Worm (Caenorhabditis elegans) whole organism, midembryonic: ENCODE results near the gene igeg-1.

ENCODE experiments used
- T22C8.4 ChIP-seq: fragments of 200-800 bp; sonication (Bioruptor generic); IDR thresholded peaks from 2 replicates; pipeline ENCODE4 v1.3.6; 2022; ENCODE audit warnings: missing genetic modification characterization, missing compliant biosample characterization
- cog-1 ChIP-seq: sonication (generic microtip); optimal IDR thresholded peaks from 2 replicates; lab custom pipeline; 2016; ENCODE audit warnings: missing genetic modification characterization, missing compliant biosample characterization
- flt-1 ChIP-seq: fragments of 200-800 bp; sonication (Bioruptor generic); IDR thresholded peaks from 2 replicates; pipeline ENCODE4 v1.3.6; 2022; ENCODE audit warnings: missing genetic modification characterization, missing compliant biosample characterization
- klf-2 ChIP-seq: fragments of 200-800 bp; sonication (Bioruptor generic); conservative IDR thresholded peaks from 2 replicates; pipeline ENCODE4 v1.3.6; 2022; ENCODE audit warnings: missing genetic modification reagents, missing genetic modification characterization, missing compliant biosample characterization
- med-1 ChIP-seq: sonication (generic microtip); optimal IDR thresholded peaks from 2 replicates; lab custom pipeline; 2017; ENCODE audit warnings: missing genetic modification characterization, mild to moderate bottlenecking, missing compliant biosample characterization, antibody characterized with exemption, missing genetic modification reagents; ENCODE audit not compliant: insufficient read depth
- ref-1 ChIP-seq: fragments of 200-800 bp; sonication (Bioruptor generic); conservative IDR thresholded peaks from 2 replicates; pipeline ENCODE4 v1.3.6; 2022; ENCODE audit warnings: missing genetic modification reagents, missing genetic modification characterization, missing compliant biosample characterization
- tab-1 ChIP-seq: fragments of 200-800 bp; sonication (Bioruptor generic); IDR thresholded peaks from 2 replicates; pipeline ENCODE4 v1.3.6; 2022; ENCODE audit warnings: missing genetic modification characterization, missing compliant biosample characterization
- ztf-23 ChIP-seq: fragments of 200-800 bp; sonication (Bioruptor generic); IDR thresholded peaks from 2 replicates; pipeline ENCODE4 v1.3.6; 2022; ENCODE audit warnings: missing genetic modification reagents, missing genetic modification characterization, missing compliant biosample characterization
- ztf-29 ChIP-seq: fragments of 200-800 bp; sonication (Bioruptor generic); IDR thresholded peaks from 2 replicates; pipeline ENCODE4 v1.3.6; 2022; ENCODE audit warnings: missing genetic modification reagents, missing genetic modification characterization, missing compliant biosample characterization

ce11 chrIV:4567343-4567742, 4.9 kb downstream of the igeg-1 start, which contains the start of gene F28E10.4:
- no peak for TF ChIP-seq ztf-23 (GFP tag; lab: Robert Waterston, UW)
- no peak for TF ChIP-seq med-1 (GFP tag; lab: Kevin White, UChicago)
- TF ChIP-seq T22C8.4 (GFP tag; lab: Robert Waterston, UW): no peak
- TF ChIP-seq flt-1 (GFP tag; lab: Robert Waterston, UW): no peak
- TF ChIP-seq cog-1 (tag; lab: Kevin White, UChicago): no peak
- TF ChIP-seq klf-2: no peak
- no peak for TF ChIP-seq tab-1 (GFP tag; lab: Robert Waterston, UW)
- TF ChIP-seq ztf-29 (GFP tag; lab: Robert Waterston, UW): no peak
- no peak for TF ChIP-seq ref-1
